Fruit fly (Drosophila melanogaster): ENCODE results near the gene Pgant5.
A peak's percentile ranks its signal among the peaks of the same experiment; 100 is the strongest.

The Pgant5 gene

DNA sequence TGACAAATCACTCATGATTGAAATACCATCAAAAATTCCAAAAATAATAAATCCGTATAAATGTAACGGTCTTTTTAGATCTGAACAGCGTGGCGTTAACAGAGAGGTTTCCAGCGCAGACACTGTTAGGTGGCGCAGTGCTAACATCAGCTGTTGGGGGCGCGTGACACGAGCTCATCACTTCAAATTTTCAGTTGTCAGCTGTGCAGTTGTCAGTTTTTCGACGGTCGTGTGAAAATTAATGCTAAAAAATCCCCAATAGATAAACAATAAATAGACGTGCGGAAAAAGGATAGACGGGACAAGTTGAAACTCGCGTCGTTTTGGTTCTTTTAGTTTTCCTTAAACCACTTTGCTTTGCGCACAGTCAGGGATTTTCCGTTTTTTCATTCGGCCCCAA lies 2.8 kb upstream of the Pgant5 start, which contains the start of gene CG4230 (continued):
- TF ChIP-seq NFAT (GFP tag; IDR thresholded peaks at IDR 0.05) (no peak), CG18599 (GFP tag; optimal IDR thresholded peaks at IDR 0.05) (no peak), lab (GFP tag; optimal IDR thresholded peaks at IDR 0.05) (peak; percentile 24), Elba2 (GFP tag; optimal IDR thresholded peaks at IDR 0.05) (no peak), al (GFP tag; IDR thresholded peaks at IDR 0.05) (no peak), dpn (GFP tag; optimal IDR thresholded peaks at IDR 0.05) (no peak), pita (GFP tag; optimal IDR thresholded peaks at IDR 0.05) (no peak), tin (GFP tag; optimal IDR thresholded peaks at IDR 0.05) (no peak), CG8944 (GFP tag; optimal IDR thresholded peaks at IDR 0.05) (no peak), CG5245 (GFP tag; optimal IDR thresholded peaks at IDR 0.05) (no peak), Myb (GFP tag; optimal IDR thresholded peaks at IDR 0.05) (peak; percentile 91), unpg (GFP tag; optimal IDR thresholded peaks at IDR 0.05) (no peak), CG10321 (GFP tag; IDR thresholded peaks at IDR 0.05) (no peak), ato (GFP tag; IDR thresholded peaks at IDR 0.05; ENCODE audit: partially characterized antibody) (peak; percentile 53; the same call in 1 of the 2 replicates), CG32767 (GFP tag; IDR thresholded peaks at IDR 0.05) (no peak), vvl (GFP tag; IDR thresholded peaks at IDR 0.05) (no peak), sima (GFP tag; optimal IDR thresholded peaks at IDR 0.05) (no peak), CG12744 (GFP tag; optimal IDR thresholded peaks at IDR 0.05) (no peak), CG16813 (GFP tag; IDR thresholded peaks at IDR 0.05; ENCODE audit: partially characterized antibody) (peak; percentile 81), dati (GFP tag; IDR thresholded peaks at IDR 0.05) (no peak), grn (GFP tag; optimal IDR thresholded peaks at IDR 0.05) (no peak), CG31365 (tag; optimal IDR thresholded peaks at IDR 0.05) (no peak), CkIIα-i1 (GFP tag; IDR thresholded peaks at IDR 0.05) (no peak), NC2α (GFP tag; optimal IDR thresholded peaks at IDR 0.05) (no peak), esg (GFP tag; conservative IDR thresholded peaks at IDR 0.05) (no peak), CG2120 (GFP tag; optimal IDR thresholded peaks at IDR 0.05) (no peak), CG18262 (tag; optimal IDR thresholded peaks at IDR 0.05) (no peak), HmgZ (tag; optimal IDR thresholded peaks at IDR 0.05) (peak; percentile 30), Jarid2 (GFP tag; optimal IDR thresholded peaks at IDR 0.05) (no peak), tup (GFP tag; optimal IDR thresholded peaks at IDR 0.05) (no peak), CG6765 (GFP tag; optimal IDR thresholded peaks at IDR 0.05) (no peak), nerfin-1 (tag; optimal IDR thresholded peaks at IDR 0.05) (no peak), ind (GFP tag; optimal IDR thresholded peaks at IDR 0.05) (no peak), sens-2 (GFP tag; IDR thresholded peaks at IDR 0.05) (no peak), zfh1 (GFP tag; IDR thresholded peaks at IDR 0.05) (no peak), CG15696 (tag; optimal IDR thresholded peaks at IDR 0.05) (no peak), fd64A (GFP tag; optimal IDR thresholded peaks at IDR 0.05) (no peak), Taf1 (GFP tag; IDR thresholded peaks at IDR 0.05) (no peak), CG13123 (GFP tag; optimal IDR thresholded peaks at IDR 0.05) (no peak), wek (GFP tag; optimal IDR thresholded peaks at IDR 0.05) (no peak), CG2116 (GFP tag; optimal IDR thresholded peaks at IDR 0.05) (peak; percentile 43), Pdp1 (GFP tag; optimal IDR thresholded peaks at IDR 0.05) (no peak), Scr (GFP tag; IDR thresholded peaks at IDR 0.05; ENCODE audit: partially characterized antibody) (peak; percentile 85), Chrac-16 (GFP tag; optimal IDR thresholded peaks at IDR 0.05) (no peak), CG2678 (tag; optimal IDR thresholded peaks at IDR 0.05) (no peak), sisA (GFP tag; IDR thresholded peaks at IDR 0.05) (no peak), Atf3 (GFP tag; optimal IDR thresholded peaks at IDR 0.05) (no peak), CG43689 (GFP tag; IDR thresholded peaks at IDR 0.05) (no peak), scrt (GFP tag; optimal IDR thresholded peaks at IDR 0.05) (no peak), Bteb2 (GFP tag; optimal IDR thresholded peaks at IDR 0.05) (no peak), dysf (GFP tag; IDR thresholded peaks at IDR 0.05) (no peak), CG3281 (GFP tag; optimal IDR thresholded peaks at IDR 0.05) (no peak)
